Worm (Caenorhabditis elegans): Measurements from ENCODE around the gene nas-9.

The nas-9 gene

DNA sequence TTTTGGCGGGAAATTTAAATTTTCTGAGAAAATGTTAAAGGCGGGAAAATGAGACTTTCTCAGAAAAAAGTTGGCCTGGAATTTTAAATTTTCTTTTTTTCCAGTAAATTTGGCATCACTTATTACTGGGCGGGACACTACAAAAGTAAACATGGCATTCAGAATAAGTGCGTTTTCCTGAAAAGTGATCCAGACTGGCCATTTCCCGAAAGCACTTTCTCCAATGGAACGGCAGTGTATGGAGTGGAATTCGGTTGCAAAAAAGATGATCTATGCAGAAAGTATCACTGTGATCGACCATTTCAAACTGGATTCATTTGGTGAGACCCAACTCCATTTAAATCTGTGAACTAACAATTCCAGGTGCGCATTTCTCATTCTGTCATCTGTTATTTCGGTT is 52.0 kb downstream of the nas-9 start:
- TF ChIP-seq sea-1 (GFP tag; conservative IDR thresholded peaks at IDR 0.05), result no peak
- TF ChIP-seq scrt-1 (GFP tag; IDR thresholded peaks at IDR 0.05), result no peak
- no peak for TF ChIP-seq flt-1 (GFP tag; IDR thresholded peaks at IDR 0.05)
- TF ChIP-seq tbx-11 (GFP tag; IDR thresholded peaks at IDR 0.05), result no peak
- TF ChIP-seq ets-7 (tag; optimal IDR thresholded peaks at IDR 0.05), result no peak
- no peak for TF ChIP-seq hnd-1 (tag; optimal IDR thresholded peaks at IDR 0.05)
- no peak for TF ChIP-seq B0310.2 (tag; optimal IDR thresholded peaks at IDR 0.05)
- TF ChIP-seq hmg-4 (GFP tag; optimal IDR thresholded peaks at IDR 0.05), result no peak
- TF ChIP-seq tbx-37 (GFP tag; conservative IDR thresholded peaks at IDR 0.05), result no peak
- no peak for TF ChIP-seq aly-1 (tag; optimal IDR thresholded peaks at IDR 0.05)
- no peak for TF ChIP-seq tra-4 (tag; optimal IDR thresholded peaks at IDR 0.05)
- TF ChIP-seq pes-1 (GFP tag; IDR thresholded peaks at IDR 0.05), result no peak

DNA sequence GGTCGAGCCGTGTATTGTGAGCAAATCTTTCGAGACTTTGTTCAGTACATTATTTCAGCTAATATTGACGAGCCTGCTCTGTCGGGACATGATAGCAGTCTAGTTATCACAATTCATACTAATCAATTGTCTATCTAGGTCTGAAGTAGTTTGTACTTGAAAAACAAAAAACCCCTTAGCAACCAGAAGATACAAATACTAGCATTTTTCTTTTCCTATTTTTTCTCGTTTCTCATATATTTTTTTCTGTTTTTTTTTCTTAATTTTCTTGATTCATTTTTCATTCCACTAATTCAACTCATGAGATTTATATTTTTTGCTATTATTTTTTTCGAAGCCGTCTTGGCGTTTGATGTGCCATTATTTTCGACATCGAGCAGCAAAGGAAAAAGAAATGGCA is 52.6 kb downstream of the nas-9 start, which contains the start of gene R02F11.9:
TSS of gene R02F11.9 (plus strand) at position 301 of the 400 bp plus-strand sequence.
- TF ChIP-seq flt-1 (GFP tag; IDR thresholded peaks at IDR 0.05) (no peak), ceh-36 (tag; optimal IDR thresholded peaks at IDR 0.05) (no peak), ceh-13 (GFP tag; optimal IDR thresholded peaks at IDR 0.05) (no peak), hmg-4 (GFP tag; optimal IDR thresholded peaks at IDR 0.05) (no peak), scrt-1 (GFP tag; IDR thresholded peaks at IDR 0.05) (no peak), ama-1 (optimal IDR thresholded peaks at IDR 0.05) (no peak), pes-1 (GFP tag; IDR thresholded peaks at IDR 0.05) (no peak), tra-4 (tag; optimal IDR thresholded peaks at IDR 0.05) (no peak), hmbx-1 (tag; optimal IDR thresholded peaks at IDR 0.05) (no peak), B0310.2 (tag; optimal IDR thresholded peaks at IDR 0.05) (no peak), ets-7 (tag; optimal IDR thresholded peaks at IDR 0.05) (no peak), aly-1 (tag; optimal IDR thresholded peaks at IDR 0.05) (no peak), F13C5.2 (tag; optimal IDR thresholded peaks at IDR 0.05) (no peak)
